Worm (Caenorhabditis elegans) whole organism, L4 larva: ENCODE data around the gene mdt-9.
A peak's percentile ranks its signal among the peaks of the same experiment; 100 is the strongest.

Source experiments
- F26F4.8 ChIP-seq: fragments of 200-800 bp; sonication (Bioruptor generic); conservative IDR thresholded peaks from 2 replicates; pipeline ENCODE4 v1.3.6; 2022; ENCODE audit warnings: missing genetic modification characterization, missing compliant biosample characterization
- F37D6.2 ChIP-seq: sonication (generic microtip); optimal IDR thresholded peaks from 2 replicates; lab custom pipeline; 2016; ENCODE audit warnings: mild to moderate bottlenecking, missing genetic modification characterization, missing compliant biosample characterization
- T26A8.4 ChIP-seq: fragments of 200-800 bp; sonication (Bioruptor generic); IDR thresholded peaks from 2 replicates; pipeline ENCODE4 v1.3.6; 2022; ENCODE audit warnings: missing genetic modification characterization, missing compliant biosample characterization
- Y105C5A.15 ChIP-seq: fragments of 200-800 bp; sonication (Bioruptor generic); IDR thresholded peaks from 2 replicates; pipeline ENCODE4 v1.3.6; 2022; ENCODE audit warnings: missing genetic modification characterization, missing compliant biosample characterization
- Y75B8A.6 ChIP-seq: fragments of 200-800 bp; sonication (Bioruptor generic); IDR thresholded peaks from 2 replicates; pipeline ENCODE4 v1.3.6; 2022; ENCODE audit warnings: missing genetic modification reagents, missing genetic modification characterization, missing compliant biosample characterization
- ZK337.2 ChIP-seq: fragments of 200-800 bp; sonication (Bioruptor generic); IDR thresholded peaks from 2 replicates; pipeline ENCODE4 v1.3.6; 2022; ENCODE audit warnings: missing genetic modification reagents, missing genetic modification characterization, missing compliant biosample characterization
- aha-1 ChIP-seq: fragments of 150-350 bp; peaks from one replicate; lab custom pipeline; 2014; ENCODE audit warnings: missing biosample characterization, missing genetic modification characterization
- attf-4 ChIP-seq: sonication (generic microtip); optimal IDR thresholded peaks from 3 replicates; lab custom pipeline; 2017; ENCODE audit warnings: missing biosample characterization, missing genetic modification characterization
- ceh-20 ChIP-seq: fragments of 200-800 bp; sonication (Bioruptor generic); IDR thresholded peaks from 2 replicates; pipeline ENCODE4 v1.3.6; 2022; ENCODE audit warnings: missing genetic modification reagents, missing genetic modification characterization, missing compliant biosample characterization
- ceh-32 ChIP-seq: sonication (generic microtip); optimal IDR thresholded peaks from 2 replicates; lab custom pipeline; 2016; ENCODE audit warnings: mild to moderate bottlenecking, missing genetic modification characterization, missing compliant biosample characterization; ENCODE audit not compliant: poor library complexity
- ceh-82 ChIP-seq: sonication (generic microtip); optimal IDR thresholded peaks from 2 replicates; lab custom pipeline; 2017; ENCODE audit warnings: missing biosample characterization, missing genetic modification characterization
- ctbp-1 ChIP-seq: fragments of 200-800 bp; sonication (Bioruptor generic); IDR thresholded peaks from 2 replicates; pipeline ENCODE4 v1.3.6; 2022; ENCODE audit warnings: missing genetic modification reagents, missing genetic modification characterization, missing compliant biosample characterization
- daf-12 ChIP-seq: fragments of 150-350 bp; optimal IDR thresholded peaks from 2 replicates; lab custom pipeline; 2014; ENCODE audit warnings: missing biosample characterization, missing genetic modification reagents, missing genetic modification characterization
- daf-8 ChIP-seq: fragments of 200-800 bp; sonication (Bioruptor generic); IDR thresholded peaks from 2 replicates; pipeline ENCODE4 v1.3.6; 2022; ENCODE audit warnings: missing genetic modification characterization, missing compliant biosample characterization
- dmd-8 ChIP-seq: fragments of 200-800 bp; sonication (Bioruptor generic); IDR thresholded peaks from 2 replicates; pipeline ENCODE4 v1.3.6; 2022; ENCODE audit warnings: missing genetic modification characterization, missing compliant biosample characterization
- egl-43 ChIP-seq: fragments of 200-800 bp; sonication (Bioruptor generic); IDR thresholded peaks from 2 replicates; pipeline ENCODE4 v1.3.6; 2022; ENCODE audit warnings: missing genetic modification reagents, missing genetic modification characterization, missing compliant biosample characterization
- fos-1 ChIP-seq: fragments of 150-350 bp; optimal IDR thresholded peaks from 2 replicates; lab custom pipeline; 2014; ENCODE audit warnings: missing biosample characterization, missing genetic modification characterization
- hif-1 ChIP-seq, 2 experiments: sonication (generic microtip); optimal IDR thresholded peaks; 2 replicates each; lab custom pipeline; 2016 to 2017; ENCODE audit warnings: missing compliant biosample characterization in 2 of 2, missing genetic modification characterization in 2 of 2, missing genetic modification reagents in 2 of 2, missing genotype in 2 of 2, mild to moderate bottlenecking in 1 of 2
- hlh-11 ChIP-seq: fragments of 200-800 bp; sonication (Bioruptor generic); optimal IDR thresholded peaks from 2 replicates; lab custom pipeline; 2018; ENCODE audit warnings: mild to moderate bottlenecking, missing genetic modification characterization, missing compliant biosample characterization
- hmg-1.1 ChIP-seq: fragments of 200-800 bp; sonication (Bioruptor generic); IDR thresholded peaks from 2 replicates; pipeline ENCODE4 v1.3.6; 2022; ENCODE audit warnings: missing genetic modification reagents, missing genetic modification characterization, missing compliant biosample characterization
- lim-7 ChIP-seq: fragments of 200-800 bp; sonication (Bioruptor generic); IDR thresholded peaks from 2 replicates; pipeline ENCODE4 v1.3.6; 2022; ENCODE audit warnings: missing genetic modification characterization, missing compliant biosample characterization
- lin-39 ChIP-seq: fragments of 150-350 bp; optimal IDR thresholded peaks from 2 replicates; lab custom pipeline; 2014; ENCODE audit warnings: missing biosample characterization, missing genetic modification reagents, missing genetic modification characterization
- lir-3 ChIP-seq: sonication (generic microtip); optimal IDR thresholded peaks from 2 replicates; lab custom pipeline; 2016; ENCODE audit warnings: mild to moderate bottlenecking, missing genetic modification characterization, missing compliant biosample characterization
- madf-5 ChIP-seq, 2 experiments: fragments of 200-800 bp; sonication (Bioruptor generic); IDR thresholded peaks; 2 replicates each; pipeline ENCODE4 v1.3.6; 2022; ENCODE audit warnings: missing compliant biosample characterization in 2 of 2, missing genetic modification characterization in 2 of 2
- mes-2 ChIP-seq: sonication (generic microtip); optimal IDR thresholded peaks from 2 replicates; lab custom pipeline; 2016; ENCODE audit warnings: missing genotype, mild to moderate bottlenecking, missing genetic modification characterization, missing compliant biosample characterization; ENCODE audit not compliant: poor library complexity, severe bottlenecking
- mxl-3 ChIP-seq: fragments of 200-800 bp; sonication (Bioruptor generic); optimal IDR thresholded peaks from 2 replicates; lab custom pipeline; 2018; ENCODE audit warnings: mild to moderate bottlenecking, missing genetic modification characterization, missing compliant biosample characterization
- nhr-10 ChIP-seq: fragments of 150-350 bp; optimal IDR thresholded peaks from 2 replicates; lab custom pipeline; 2014; ENCODE audit warnings: missing biosample characterization, missing genetic modification characterization
- nhr-102 ChIP-seq: sonication (generic microtip); optimal IDR thresholded peaks from 2 replicates; lab custom pipeline; 2016; ENCODE audit warnings: mild to moderate bottlenecking, missing genetic modification characterization, moderate library complexity, missing compliant biosample characterization
- nhr-111 ChIP-seq: fragments of 200-800 bp; sonication (Bioruptor generic); optimal IDR thresholded peaks from 2 replicates; lab custom pipeline; 2018; ENCODE audit warnings: mild to moderate bottlenecking, missing genetic modification characterization, missing compliant biosample characterization
- nhr-25 ChIP-seq: sonication (generic microtip); optimal IDR thresholded peaks from 2 replicates; lab custom pipeline; 2017; ENCODE audit warnings: missing genetic modification characterization, mild to moderate bottlenecking, missing compliant biosample characterization, antibody characterized with exemption, moderate library complexity, borderline replicate concordance; ENCODE audit not compliant: insufficient read depth
- nhr-42 ChIP-seq: fragments of 200-800 bp; sonication (Bioruptor generic); IDR thresholded peaks from 2 replicates; pipeline ENCODE4 v1.3.6; 2022; ENCODE audit warnings: missing genetic modification characterization, missing compliant biosample characterization
- nhr-48 ChIP-seq: sonication (generic microtip); optimal IDR thresholded peaks from 2 replicates; lab custom pipeline; 2016; ENCODE audit warnings: mild to moderate bottlenecking, missing genetic modification characterization, missing compliant biosample characterization
- nhr-6 ChIP-seq: fragments of 150-350 bp; optimal IDR thresholded peaks from 2 replicates; lab custom pipeline; 2014; ENCODE audit warnings: missing biosample characterization, missing genetic modification characterization
- pha-4 ChIP-seq, 2 experiments: fragments of 150-350 bp in 1 of 2; fragments of 200-800 bp in 1 of 2; sonication (Bioruptor generic) in 1 of 2; IDR thresholded peaks in 1 of 2; optimal IDR thresholded peaks in 1 of 2; 2 replicates each; pipeline versions ENCODE4 v1.3.6 to Lab custom; 2014 to 2022; ENCODE audit warnings: missing genetic modification characterization in 2 of 2, missing genetic modification reagents in 2 of 2, missing biosample characterization in 1 of 2, missing compliant biosample characterization in 1 of 2
- pqm-1 ChIP-seq: sonication (generic microtip); optimal IDR thresholded peaks from 2 replicates; lab custom pipeline; 2017; ENCODE audit warnings: missing biosample characterization, missing genetic modification characterization
- rbr-2 ChIP-seq: sonication (generic microtip); optimal IDR thresholded peaks from 2 replicates; lab custom pipeline; 2016; ENCODE audit warnings: missing genotype, missing genetic modification characterization, missing compliant biosample characterization
- saeg-2 ChIP-seq: fragments of 200-800 bp; sonication (Bioruptor generic); IDR thresholded peaks from 2 replicates; pipeline ENCODE4 v1.3.6; 2022; ENCODE audit warnings: missing genetic modification reagents, missing genetic modification characterization, missing compliant biosample characterization
- sdz-12 ChIP-seq: fragments of 200-800 bp; sonication (Bioruptor generic); optimal IDR thresholded peaks from 2 replicates; lab custom pipeline; 2018; ENCODE audit warnings: mild to moderate bottlenecking, missing genetic modification characterization, missing compliant biosample characterization
- spr-1 ChIP-seq: sonication (generic microtip); optimal IDR thresholded peaks from 2 replicates; lab custom pipeline; 2016; ENCODE audit warnings: mild to moderate bottlenecking, missing genetic modification characterization, missing compliant biosample characterization
- spr-3 ChIP-seq: fragments of 200-800 bp; sonication (Bioruptor generic); optimal IDR thresholded peaks from 2 replicates; lab custom pipeline; 2018; ENCODE audit warnings: mild to moderate bottlenecking, missing genetic modification characterization, missing compliant biosample characterization
- unc-130 ChIP-seq: sonication (generic microtip); optimal IDR thresholded peaks from 2 replicates; lab custom pipeline; 2016; ENCODE audit warnings: missing genetic modification reagents, missing genetic modification characterization, missing compliant biosample characterization
- unc-39 ChIP-seq: sonication (generic microtip); optimal IDR thresholded peaks from 2 replicates; lab custom pipeline; 2017; ENCODE audit warnings: missing biosample characterization, missing genetic modification characterization
- zfp-2 ChIP-seq: sonication (generic microtip); optimal IDR thresholded peaks from 2 replicates; lab custom pipeline; 2016; ENCODE audit warnings: mild to moderate bottlenecking, missing genetic modification characterization, missing compliant biosample characterization

mdt-9 gene

ce11 chrIV:13392230-13392629 lies 6.0 kb downstream of the mdt-9 start (continued):
- TF ChIP-seq Y105C5A.15 (GFP tag; lab: Robert Waterston, UW) (no peak), nhr-6 (no peak), pqm-1 (tag; lab: Kevin White, UChicago) (no peak), nhr-10 (tag; lab: Kevin White, UChicago) (no peak), rbr-2 (tag; lab: Kevin White, UChicago) (no peak), mes-2 (no peak), nhr-111 (GFP tag; lab: Kevin White, UChicago) (peak; percentile 13), hif-1 (tag; optimal IDR thresholded peaks at IDR 0.05; lab: Kevin White, UChicago) (no peak), ceh-20 (no peak), hmg-1.1 (GFP tag; lab: Robert Waterston, UW) (no peak), lir-3 (no peak), egl-43 (0 out of 2 replicates have a peak, but pooled peaks have one; percentile 44), mxl-3 (GFP tag; lab: Kevin White, UChicago) (no peak), ceh-82 (tag; lab: Kevin White, UChicago) (no peak), daf-12 (tag; lab: Kevin White, UChicago) (no peak), spr-3 (GFP tag; lab: Kevin White, UChicago) (no peak), F37D6.2 (tag; lab: Kevin White, UChicago) (no peak), nhr-102 (tag; lab: Kevin White, UChicago) (no peak), lin-39 (tag; lab: Kevin White, UChicago) (no peak), hlh-11 (tag; lab: Kevin White, UChicago) (no peak), daf-8 (GFP tag; lab: Robert Waterston, UW) (no peak), spr-1 (no peak), madf-5 (GFP tag; IDR thresholded peaks at IDR 0.05; lab: Robert Waterston, UW) (no peak), lim-7 (GFP tag; lab: Robert Waterston, UW) (0 out of 2 replicates have a peak, but pooled peaks have one; percentile 35), nhr-48 (tag; lab: Kevin White, UChicago) (no peak), saeg-2 (no peak), pha-4 (GFP tag; IDR thresholded peaks at IDR 0.05; lab: Robert Waterston, UW) (no peak), pha-4 (tag; optimal IDR thresholded peaks at IDR 0.05; lab: Kevin White, UChicago) (no peak), aha-1 (tag; lab: Kevin White, UChicago) (peak; percentile 25), dmd-8 (no peak), T26A8.4 (peak; percentile 46), nhr-25 (tag; lab: Kevin White, UChicago) (no peak), zfp-2 (no peak), unc-130 (GFP tag; lab: Kevin White, UChicago) (no peak), ZK337.2 (no peak), ceh-32 (tag; lab: Kevin White, UChicago) (no peak), unc-39 (tag; lab: Kevin White, UChicago) (no peak), F26F4.8 (GFP tag; lab: Robert Waterston, UW) (no peak), sdz-12 (GFP tag; lab: Kevin White, UChicago) (peak; percentile 68), attf-4 (tag; lab: Kevin White, UChicago) (no peak), nhr-42 (0 out of 2 replicates have a peak, but pooled peaks have one; percentile 33), Y75B8A.6 (GFP tag; lab: Robert Waterston, UW) (no peak), ctbp-1 (GFP tag; lab: Robert Waterston, UW) (no peak), fos-1 (tag; lab: Kevin White, UChicago) (no peak)
- TF ChIP-seq, all 104 proteins: peak for 8
